Worm (Caenorhabditis elegans) whole organism, mixed stage, embryonic: Measurements from ENCODE around the gene Y49F6B.2.

Source experiments
- elt-3 ChIP-seq: fragments of 150-350 bp; optimal IDR thresholded peaks from 2 replicates; lab custom pipeline; 2014; ENCODE audit warnings: missing biosample characterization, missing genetic modification characterization
- lin-13 ChIP-seq: fragments of 150-350 bp; optimal IDR thresholded peaks from 2 replicates; lab custom pipeline; 2014; ENCODE audit warnings: missing biosample characterization, missing genetic modification characterization
- lsy-2 ChIP-seq: fragments of 150-350 bp; optimal IDR thresholded peaks from 2 replicates; lab custom pipeline; 2014; ENCODE audit warnings: missing biosample characterization, missing genetic modification characterization
- mab-5 ChIP-seq: fragments of 150-350 bp; optimal IDR thresholded peaks from 2 replicates; lab custom pipeline; 2014; ENCODE audit warnings: missing biosample characterization, missing genetic modification characterization
- mep-1 ChIP-seq: fragments of 150-350 bp; optimal IDR thresholded peaks from 2 replicates; lab custom pipeline; 2017; ENCODE audit warnings: missing biosample characterization, missing genetic modification reagents, missing genetic modification characterization, inconsistent platforms
- nhr-12 ChIP-seq: fragments of 150-350 bp; optimal IDR thresholded peaks from 2 replicates; lab custom pipeline; 2014; ENCODE audit warnings: missing biosample characterization, missing genetic modification characterization
- nhr-237 ChIP-seq: fragments of 150-350 bp; optimal IDR thresholded peaks from 2 replicates; lab custom pipeline; 2014; ENCODE audit warnings: missing biosample characterization, missing genetic modification characterization
- nhr-28 ChIP-seq: fragments of 150-350 bp; optimal IDR thresholded peaks from 2 replicates; lab custom pipeline; 2014; ENCODE audit warnings: missing biosample characterization, missing genetic modification characterization
- nhr-76 ChIP-seq: sonication (generic microtip); optimal IDR thresholded peaks from 2 replicates; lab custom pipeline; 2017; ENCODE audit warnings: missing biosample characterization, missing genetic modification characterization
- snpc-4 ChIP-seq: fragments of 150-350 bp; optimal IDR thresholded peaks from 2 replicates; lab custom pipeline; 2014; ENCODE audit warnings: missing biosample characterization, missing genetic modification characterization
- tbx-8 ChIP-seq: fragments of 200-800 bp; sonication (Bioruptor generic); optimal IDR thresholded peaks from 2 replicates; lab custom pipeline; 2018; ENCODE audit warnings: mild to moderate bottlenecking, missing genetic modification characterization, moderate library complexity, missing compliant biosample characterization
- unc-39 ChIP-seq: fragments of 150-350 bp; optimal IDR thresholded peaks from 2 replicates; lab custom pipeline; 2014; ENCODE audit warnings: missing biosample characterization, missing genetic modification characterization
- unc-62 ChIP-seq: fragments of 150-350 bp; optimal IDR thresholded peaks from 2 replicates; lab custom pipeline; 2014; ENCODE audit warnings: missing biosample characterization, missing genetic modification reagents, missing genetic modification characterization

- TF ChIP-seq nhr-12 (no peak), tbx-8 (GFP tag; lab: Kevin White, UChicago) (no peak), lin-13 (tag; lab: Kevin White, UChicago) (no peak), nhr-237 (tag; lab: Kevin White, UChicago) (no peak), snpc-4 (tag; lab: Kevin White, UChicago) (no peak), mep-1 (no peak), mab-5 (tag; lab: Kevin White, UChicago) (no peak), elt-3 (tag; lab: Kevin White, UChicago) (no peak), unc-62 (GFP tag; lab: Kevin White, UChicago) (no peak), lsy-2 (tag; lab: Kevin White, UChicago) (no peak), nhr-28 (no peak), unc-39 (tag; lab: Kevin White, UChicago) (no peak), nhr-76 (tag; lab: Kevin White, UChicago) (no peak)
Measured at ce11 chrII:3472316-3472715, 30.5 kb upstream of the Y49F6B.2 start, which contains the start of gene Y49F6B.12.
